Worm (Caenorhabditis elegans) whole organism, late embryonic: ENCODE results near the gene lmd-4.

Source experiments
- ceh-2 ChIP-seq: sonication (generic microtip); optimal IDR thresholded peaks from 2 replicates; lab custom pipeline; 2016; ENCODE audit warnings: missing genotype, missing genetic modification characterization, missing compliant biosample characterization
- ceh-24 ChIP-seq: sonication (generic microtip); optimal IDR thresholded peaks from 2 replicates; lab custom pipeline; 2016; ENCODE audit warnings: mild to moderate bottlenecking, missing genetic modification characterization, missing compliant biosample characterization
- ceh-31 ChIP-seq: sonication (generic microtip); optimal IDR thresholded peaks from 2 replicates; lab custom pipeline; 2016; ENCODE audit warnings: missing genetic modification characterization, missing compliant biosample characterization
- ceh-9 ChIP-seq: sonication (generic microtip); optimal IDR thresholded peaks from 2 replicates; lab custom pipeline; 2016; ENCODE audit warnings: mild to moderate bottlenecking, missing genetic modification characterization, inconsistent platforms, missing compliant biosample characterization
- elt-2 ChIP-seq: sonication (generic microtip); optimal IDR thresholded peaks from 2 replicates; lab custom pipeline; 2016; ENCODE audit warnings: missing genetic modification reagents, missing genetic modification characterization, missing compliant biosample characterization
- hlh-13 ChIP-seq: fragments of 200-800 bp; sonication (Bioruptor generic); optimal IDR thresholded peaks from 2 replicates; lab custom pipeline; 2018; ENCODE audit warnings: mild to moderate bottlenecking, missing genetic modification characterization, missing compliant biosample characterization
- lin-11 ChIP-seq: fragments of 200-800 bp; sonication (Bioruptor generic); optimal IDR thresholded peaks from 2 replicates; lab custom pipeline; 2018; ENCODE audit warnings: mild to moderate bottlenecking, missing genetic modification characterization, missing compliant biosample characterization
- pag-3 ChIP-seq: sonication (generic microtip); optimal IDR thresholded peaks from 2 replicates; lab custom pipeline; 2016; ENCODE audit warnings: missing compliant biosample characterization, missing genetic modification characterization, borderline replicate concordance
- pha-2 ChIP-seq: sonication (generic microtip); optimal IDR thresholded peaks from 2 replicates; lab custom pipeline; 2017; ENCODE audit warnings: mild to moderate bottlenecking, missing genetic modification characterization, missing compliant biosample characterization
- ttx-3 ChIP-seq: sonication (generic microtip); optimal IDR thresholded peaks from 2 replicates; lab custom pipeline; 2016; ENCODE audit warnings: missing genetic modification reagents, missing genetic modification characterization, missing compliant biosample characterization
- unc-55 ChIP-seq: sonication (generic microtip); optimal IDR thresholded peaks from 2 replicates; lab custom pipeline; 2017; ENCODE audit warnings: missing biosample characterization, missing genetic modification reagents, missing genetic modification characterization
- unc-86 ChIP-seq: sonication (generic microtip); optimal IDR thresholded peaks from 2 replicates; lab custom pipeline; 2016; ENCODE audit warnings: missing genetic modification characterization, missing compliant biosample characterization
- ztf-16 ChIP-seq: sonication (generic microtip); optimal IDR thresholded peaks from 2 replicates; lab custom pipeline; 2017; ENCODE audit warnings: missing genetic modification characterization, missing compliant biosample characterization

DNA sequence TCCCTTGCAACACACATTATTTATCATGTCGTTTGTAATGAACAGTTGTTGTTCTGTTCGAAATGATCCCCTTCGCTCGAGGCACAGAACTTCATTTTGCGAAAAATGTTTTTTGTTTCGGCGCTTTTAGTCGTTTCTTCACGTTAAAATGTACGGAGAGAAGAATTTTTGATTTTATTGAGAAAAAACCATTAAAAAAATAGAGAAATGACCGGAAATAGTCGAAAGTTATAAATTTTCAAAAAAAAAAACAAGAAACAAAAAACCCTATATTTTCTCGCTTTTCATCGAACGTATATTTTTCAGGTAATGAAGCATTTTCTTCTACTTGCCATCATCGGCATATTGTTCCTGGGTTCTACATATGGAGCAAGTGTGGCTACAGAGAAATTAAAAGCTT lies 11.4 kb upstream of the lmd-4 start, which contains the start of gene F10G2.1:
- TF ChIP-seq ttx-3 (tag; lab: Kevin White, UChicago): no peak
- no peak for TF ChIP-seq elt-2 (tag; lab: Kevin White, UChicago)
- no peak for TF ChIP-seq ceh-2 (tag; lab: Kevin White, UChicago)
- TF ChIP-seq ceh-24 (tag; lab: Kevin White, UChicago): no peak
- TF ChIP-seq hlh-13 (GFP tag; lab: Kevin White, UChicago): no peak
- no peak for TF ChIP-seq unc-86 (tag; lab: Kevin White, UChicago)
- TF ChIP-seq ceh-9: no peak
- no peak for TF ChIP-seq pha-2 (tag; lab: Kevin White, UChicago)
- no peak for TF ChIP-seq unc-55 (GFP tag; lab: Kevin White, UChicago)
- no peak for TF ChIP-seq ceh-31 (tag; lab: Kevin White, UChicago)
- no peak for TF ChIP-seq ztf-16 (tag; lab: Kevin White, UChicago)
- TF ChIP-seq lin-11 (tag; lab: Kevin White, UChicago): no peak
- no peak for TF ChIP-seq pag-3 (tag; lab: Kevin White, UChicago)
